Fruit fly (Drosophila melanogaster) whole organism, embryonic: ENCODE results near the gene CG15814.

Experiments used
- Atf-2 ChIP-seq: fragments of 200-800 bp; sonication (Bioruptor generic); optimal IDR thresholded peaks from 2 replicates; lab custom pipeline; 2016; ENCODE audit warnings: missing biosample characterization, missing genetic modification characterization
- CG10321 ChIP-seq: fragments of 200-800 bp; sonication (Bioruptor generic); IDR thresholded peaks from 2 replicates; pipeline ENCODE4 v1.3.6; 2022; ENCODE audit warnings: missing biosample characterization, missing genetic modification characterization
- CG12071 ChIP-seq: fragments of 200-800 bp; sonication (Bioruptor generic); optimal IDR thresholded peaks from 3 replicates; lab custom pipeline; 2018; ENCODE audit warnings: missing biosample characterization, mild to moderate bottlenecking, missing genetic modification characterization
- CG12236 ChIP-seq: fragments of 200-800 bp; sonication (Bioruptor generic); optimal IDR thresholded peaks from 2 replicates; lab custom pipeline; 2016; ENCODE audit warnings: missing biosample characterization, missing genetic modification characterization
- CG15479 ChIP-seq: fragments of 200-800 bp; sonication (Bioruptor generic); optimal IDR thresholded peaks from 3 replicates; lab custom pipeline; 2019; ENCODE audit warnings: missing biosample characterization, mild to moderate bottlenecking, missing genetic modification characterization, moderate library complexity
- CG17361 ChIP-seq: fragments of 200-800 bp; sonication (Bioruptor generic); IDR thresholded peaks from 3 replicates; pipeline ENCODE4 v1.3.6; 2022; ENCODE audit warnings: missing biosample characterization, missing genetic modification characterization
- CG1792 ChIP-seq: fragments of 200-800 bp; sonication (Bioruptor generic); optimal IDR thresholded peaks from 2 replicates; lab custom pipeline; 2016; ENCODE audit warnings: missing biosample characterization, missing genetic modification characterization
- CG2199 ChIP-seq: fragments of 200-800 bp; sonication (Bioruptor generic); IDR thresholded peaks from 3 replicates; pipeline ENCODE4 v1.3.6; 2022; ENCODE audit warnings: missing biosample characterization, missing genetic modification characterization
- CG2712 ChIP-seq: fragments of 200-800 bp; optimal IDR thresholded peaks from 3 replicates; lab custom pipeline; 2019; ENCODE audit warnings: missing biosample characterization, mild to moderate bottlenecking, missing genetic modification characterization, moderate library complexity
- CG3407 ChIP-seq: fragments of 200-800 bp; sonication (Bioruptor generic); optimal IDR thresholded peaks from 2 replicates; lab custom pipeline; 2018; ENCODE audit warnings: missing biosample characterization, mild to moderate bottlenecking, missing genetic modification characterization
- CG34224 ChIP-seq: fragments of 200-800 bp; sonication (Bioruptor generic); IDR thresholded peaks from 3 replicates; pipeline ENCODE4 v1.3.6; 2022; ENCODE audit warnings: missing biosample characterization, missing genetic modification characterization; ENCODE audit not compliant: partially characterized antibody
- CG3726 ChIP-seq: fragments of 200-800 bp; sonication (Bioruptor generic); IDR thresholded peaks from 3 replicates; pipeline ENCODE4, ENCODE4 v1.3.6; 2022; ENCODE audit warnings: missing biosample characterization, missing genetic modification characterization
- CG4424 ChIP-seq: fragments of 200-800 bp; sonication (Bioruptor generic); optimal IDR thresholded peaks from 3 replicates; lab custom pipeline; 2016; ENCODE audit warnings: missing biosample characterization, missing genetic modification characterization
- CG7372 ChIP-seq: fragments of 200-800 bp; sonication (Bioruptor generic); IDR thresholded peaks from 2 replicates; pipeline ENCODE4 v1.3.6; 2022; ENCODE audit warnings: missing biosample characterization, missing genetic modification characterization
- CG7928 ChIP-seq: fragments of 200-800 bp; sonication (Bioruptor generic); optimal IDR thresholded peaks from 2 replicates; lab custom pipeline; 2017; ENCODE audit warnings: missing biosample characterization, mild to moderate bottlenecking, missing genetic modification characterization
- CG8478 ChIP-seq: fragments of >200 bp; optimal IDR thresholded peaks from 2 replicates; lab custom pipeline; 2018
- CG8944 ChIP-seq: fragments of 200-800 bp; sonication (Bioruptor generic); optimal IDR thresholded peaks from 3 replicates; lab custom pipeline; 2016; ENCODE audit warnings: missing biosample characterization, missing genetic modification characterization
- CG9215 ChIP-seq: fragments of 200-800 bp; sonication (Bioruptor generic); IDR thresholded peaks from 2 replicates; pipeline ENCODE4 v1.3.6; 2022; ENCODE audit warnings: missing biosample characterization, missing genetic modification characterization
- CG9797 ChIP-seq: fragments of 200-800 bp; sonication (Bioruptor generic); optimal IDR thresholded peaks from 3 replicates; lab custom pipeline; 2018; ENCODE audit warnings: missing biosample characterization, mild to moderate bottlenecking, missing genetic modification characterization
- Elba2 ChIP-seq: fragments of 200-800 bp; sonication (Bioruptor generic); optimal IDR thresholded peaks from 3 replicates; lab custom pipeline; 2016; ENCODE audit warnings: missing biosample characterization, missing genetic modification characterization
- Ets65A ChIP-seq: fragments of 200-800 bp; sonication (Bioruptor generic); peaks from one replicate; lab custom pipeline; 2016; ENCODE audit warnings: missing biosample characterization, missing genetic modification characterization
- Hr3 ChIP-seq: fragments of 200-800 bp; sonication (Bioruptor generic); optimal IDR thresholded peaks from 3 replicates; lab custom pipeline; 2016; ENCODE audit warnings: missing biosample characterization, missing genetic modification characterization
- Hr78 ChIP-seq, 2 experiments: fragments of 200-800 bp in 1 of 2; fragments of >200 bp in 1 of 2; sonication (Bioruptor generic) in 1 of 2; optimal IDR thresholded peaks; 2 replicates each; lab custom pipeline; 2017 to 2019; ENCODE audit warnings: missing biosample characterization in 2 of 2, missing genetic modification characterization in 2 of 2, mild to moderate bottlenecking in 1 of 2, moderate library complexity in 1 of 2
- MBD-R2 ChIP-seq: fragments of 200-800 bp; sonication (Bioruptor generic); IDR thresholded peaks from 2 replicates; pipeline ENCODE4 v1.3.6; 2022; ENCODE audit warnings: missing biosample characterization, missing genetic modification characterization
- Max ChIP-seq: fragments of 200-800 bp; sonication (Bioruptor generic); optimal IDR thresholded peaks from 2 replicates; lab custom pipeline; 2016; ENCODE audit warnings: missing biosample characterization, mild to moderate bottlenecking, missing genetic modification characterization
- TFAM ChIP-seq: fragments of 200-800 bp; sonication (Bioruptor generic); optimal IDR thresholded peaks from 2 replicates; lab custom pipeline; 2017; ENCODE audit warnings: missing biosample characterization, missing genetic modification characterization, inconsistent platforms
- amos ChIP-seq: fragments of 200-800 bp; sonication (Bioruptor generic); IDR thresholded peaks from 2 replicates; pipeline ENCODE4 v1.3.6; 2022; ENCODE audit warnings: missing biosample characterization, missing genetic modification characterization; ENCODE audit not compliant: partially characterized antibody
- ash1 ChIP-seq: fragments of 200-800 bp; sonication (Bioruptor generic); optimal IDR thresholded peaks from 2 replicates; lab custom pipeline; 2018; ENCODE audit warnings: missing biosample characterization, mild to moderate bottlenecking, missing genetic modification characterization
- bsh ChIP-seq, 2 experiments: fragments of 200-800 bp; sonication (Bioruptor generic); optimal IDR thresholded peaks; 2 replicates each; lab custom pipeline; 2017 to 2018; ENCODE audit warnings: mild to moderate bottlenecking in 2 of 2, missing biosample characterization in 2 of 2, missing genetic modification characterization in 2 of 2, moderate library complexity in 1 of 2
- cg ChIP-seq: fragments of 200-800 bp; sonication (Bioruptor generic); optimal IDR thresholded peaks from 3 replicates; lab custom pipeline; 2019; ENCODE audit warnings: missing biosample characterization, mild to moderate bottlenecking, missing genetic modification characterization, moderate library complexity
- chn ChIP-seq: fragments of 200-800 bp; sonication (Bioruptor generic); optimal IDR thresholded peaks from 2 replicates; lab custom pipeline; 2016; ENCODE audit warnings: missing biosample characterization, missing genetic modification characterization
- dati ChIP-seq: fragments of 200-800 bp; sonication (Bioruptor generic); IDR thresholded peaks from 2 replicates; pipeline ENCODE4 v1.3.6; 2022; ENCODE audit warnings: missing biosample characterization, missing genetic modification characterization
- dimm ChIP-seq: fragments of 200-800 bp; sonication (Bioruptor generic); IDR thresholded peaks from 2 replicates; pipeline ENCODE4 v1.3.6; 2022; ENCODE audit warnings: missing biosample characterization, missing genetic modification characterization
- esg ChIP-seq: fragments of 200-800 bp; sonication (Bioruptor generic); conservative IDR thresholded peaks from 2 replicates; pipeline ENCODE4 v1.3.6; 2022; ENCODE audit warnings: missing biosample characterization, missing genetic modification characterization
- ewg ChIP-seq: fragments of 200-800 bp; sonication (Bioruptor generic); optimal IDR thresholded peaks from 3 replicates; lab custom pipeline; 2017; ENCODE audit warnings: mild to moderate bottlenecking, missing biosample characterization, missing genetic modification reagents, missing genetic modification characterization
- grn ChIP-seq: fragments of 200-800 bp; sonication (Bioruptor generic); optimal IDR thresholded peaks from 3 replicates; lab custom pipeline; 2017; ENCODE audit warnings: missing biosample characterization, missing genetic modification characterization
- hbn ChIP-seq: fragments of 200-800 bp; sonication (Bioruptor generic); IDR thresholded peaks from 2 replicates; pipeline ENCODE4 v1.3.6; 2022; ENCODE audit warnings: missing biosample characterization, missing genetic modification characterization; ENCODE audit not compliant: partially characterized antibody
- jing ChIP-seq: fragments of 200-800 bp; sonication (Bioruptor generic); optimal IDR thresholded peaks from 2 replicates; lab custom pipeline; 2018; ENCODE audit warnings: missing biosample characterization, mild to moderate bottlenecking, missing genetic modification characterization
- kni ChIP-seq: fragments of 200-800 bp; sonication (Bioruptor generic); optimal IDR thresholded peaks from 3 replicates; lab custom pipeline; 2017; ENCODE audit warnings: mild to moderate bottlenecking, missing biosample characterization, missing genetic modification reagents, missing genetic modification characterization
- mld ChIP-seq: fragments of 200-800 bp; sonication (Bioruptor generic); IDR thresholded peaks from 3 replicates; pipeline ENCODE4 v1.3.6; 2022; ENCODE audit warnings: missing biosample characterization, missing genetic modification characterization; ENCODE audit not compliant: partially characterized antibody
- ro ChIP-seq: fragments of 200-800 bp; sonication (Bioruptor generic); IDR thresholded peaks from 2 replicates; pipeline ENCODE4 v1.3.6; 2022; ENCODE audit warnings: missing biosample characterization, missing genetic modification characterization
- sd ChIP-seq: fragments of 200-800 bp; sonication (Bioruptor generic); optimal IDR thresholded peaks from 3 replicates; lab custom pipeline; 2018; ENCODE audit warnings: missing biosample characterization, mild to moderate bottlenecking, missing genetic modification characterization, moderate library complexity
- shn ChIP-seq: fragments of 200-800 bp; sonication (Bioruptor generic); optimal IDR thresholded peaks from 3 replicates; lab custom pipeline; 2016; ENCODE audit warnings: missing biosample characterization, missing genetic modification characterization
- stc ChIP-seq: fragments of 200-800 bp; sonication (Bioruptor generic); IDR thresholded peaks from 2 replicates; pipeline ENCODE4 v1.3.6; 2022; ENCODE audit warnings: missing biosample characterization, missing genetic modification characterization
- tll ChIP-seq, 2 experiments: fragments of 200-800 bp in 1 of 2; fragments of >200 bp in 1 of 2; sonication (Bioruptor generic) in 1 of 2; optimal IDR thresholded peaks; 2 replicates each; lab custom pipeline; 2017 to 2019; ENCODE audit warnings: missing biosample characterization in 2 of 2, missing genetic modification characterization in 2 of 2, mild to moderate bottlenecking in 1 of 2, moderate library complexity in 1 of 2
- twi ChIP-seq: fragments of 200-800 bp; optimal IDR thresholded peaks from 2 replicates; lab custom pipeline; 2019; ENCODE audit warnings: missing biosample characterization, mild to moderate bottlenecking, missing genetic modification characterization, moderate library complexity
- unc-4 ChIP-seq: fragments of 200-800 bp; sonication (Bioruptor generic); IDR thresholded peaks from 2 replicates; pipeline ENCODE4 v1.3.6; 2022; ENCODE audit warnings: missing biosample characterization, missing genetic modification characterization; ENCODE audit not compliant: partially characterized antibody
- zen2 ChIP-seq: fragments of 200-800 bp; sonication (Bioruptor generic); IDR thresholded peaks from 3 replicates; pipeline ENCODE4 v1.3.6; 2022; ENCODE audit warnings: missing biosample characterization, missing genetic modification characterization; ENCODE audit not compliant: partially characterized antibody

Gene CG15814

DNA sequence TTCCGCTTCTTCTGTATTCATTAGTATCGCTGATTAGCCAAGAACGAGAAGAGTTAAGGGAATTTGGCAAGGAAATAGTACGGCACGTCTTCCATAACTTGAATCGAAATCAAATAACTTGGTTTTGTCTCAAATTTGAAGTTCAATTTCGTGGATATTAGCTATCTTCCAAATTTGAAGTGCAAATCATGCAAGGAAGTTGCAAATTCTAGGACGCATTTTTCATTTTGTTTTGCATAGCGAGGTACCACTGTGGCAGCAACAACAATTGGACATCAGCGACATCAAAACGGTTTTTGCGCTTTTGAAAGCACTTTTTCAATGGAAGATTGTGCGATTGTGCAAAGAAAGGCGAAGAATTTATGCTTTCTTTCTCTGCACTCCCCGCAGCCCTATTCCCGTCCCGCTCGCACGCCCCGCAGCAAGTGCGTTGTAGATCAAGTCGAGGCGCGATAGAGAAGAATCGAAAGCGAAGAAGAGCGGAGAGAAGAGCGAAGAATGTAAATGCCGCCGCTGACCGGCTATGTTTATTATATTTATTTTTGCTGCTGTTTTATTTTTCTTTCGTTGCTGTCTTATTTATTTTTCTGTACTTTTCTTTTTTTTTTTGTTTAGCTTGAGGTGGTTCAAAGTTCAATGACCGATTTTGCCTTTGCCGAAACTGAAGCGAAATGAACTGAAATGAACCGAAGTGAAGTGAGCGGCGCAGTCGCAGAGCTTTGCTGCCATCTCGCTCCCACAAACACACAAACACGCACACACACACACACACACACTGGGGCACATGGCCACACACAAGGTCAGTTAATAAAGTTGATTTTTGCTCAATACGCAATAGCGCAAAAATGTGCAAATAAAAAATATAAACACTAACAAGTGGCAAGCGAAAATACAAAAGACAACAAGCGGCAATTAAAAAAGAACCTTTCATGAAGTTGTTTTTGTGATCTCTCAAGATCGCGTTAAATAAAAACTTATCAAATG is 31.3 kb upstream of the CG15814 start (continued):
- TF ChIP-seq CG12236 (GFP tag; lab: Kevin White, UChicago): no peak
- peak; percentile 44 for TF ChIP-seq cg
- TF ChIP-seq CG9215 (GFP tag; lab: Robert Waterston, UW): peak; percentile 52
- peak; percentile 37; the same call in 1 of the 2 replicates for TF ChIP-seq MBD-R2 (GFP tag; lab: Robert Waterston, UW)
- no peak for TF ChIP-seq esg (GFP tag; lab: Robert Waterston, UW)
- peak; percentile 92 for TF ChIP-seq Ets65A (GFP tag; lab: Kevin White, UChicago)
- no peak for TF ChIP-seq CG15479
- no peak for TF ChIP-seq chn (GFP tag; lab: Kevin White, UChicago)
- no peak for TF ChIP-seq kni (GFP tag; lab: Kevin White, UChicago)
- no peak for TF ChIP-seq CG8478 (lab: Kevin White, UChicago)
- TF ChIP-seq hbn: no peak
- peak; percentile 25 for TF ChIP-seq CG7928 (GFP tag; lab: Kevin White, UChicago)
- no peak for TF ChIP-seq amos (GFP tag; lab: Robert Waterston, UW)
- TF ChIP-seq Atf-2 (GFP tag; lab: Kevin White, UChicago): peak; percentile 28
- no peak for TF ChIP-seq jing (GFP tag; lab: Kevin White, UChicago)
- no peak for TF ChIP-seq grn (GFP tag; lab: Kevin White, UChicago)
- TF ChIP-seq ash1 (GFP tag; lab: Kevin White, UChicago): no peak
- no peak for TF ChIP-seq Hr78 (GFP tag; optimal IDR thresholded peaks at IDR 0.05; lab: Kevin White, UChicago)
- no peak for TF ChIP-seq Max (GFP tag; lab: Kevin White, UChicago)
- TF ChIP-seq CG17361 (GFP tag; lab: Robert Waterston, UW): peak; percentile 44; the same call in 2 of the 3 replicates
- TF ChIP-seq mld: no peak
- no peak for TF ChIP-seq CG10321
- TF ChIP-seq Hr3 (GFP tag; lab: Kevin White, UChicago): no peak
- TF ChIP-seq ro (GFP tag; lab: Robert Waterston, UW): no peak
- peak; percentile 75 for TF ChIP-seq sd (tag; lab: Kevin White, UChicago)
- no peak for TF ChIP-seq dati (GFP tag; lab: Robert Waterston, UW)
- TF ChIP-seq CG9797 (GFP tag; lab: Kevin White, UChicago): no peak
- peak; percentile 8 for TF ChIP-seq ewg
- TF ChIP-seq CG1792: no peak
- TF ChIP-seq CG7372: no peak
- TF ChIP-seq bsh (GFP tag; optimal IDR thresholded peaks at IDR 0.05; lab: Kevin White, UChicago): peak in 1 of 2 experiments; percentile 10
- no peak for TF ChIP-seq unc-4 (GFP tag; lab: Robert Waterston, UW)
- no peak for TF ChIP-seq CG34224
- TF ChIP-seq CG12071 (GFP tag; lab: Kevin White, UChicago): peak; percentile 55
- no peak for TF ChIP-seq twi (tag; lab: Kevin White, UChicago)
- peak; percentile 35 for TF ChIP-seq CG2712 (tag; lab: Kevin White, UChicago)
- peak; percentile 24 for TF ChIP-seq shn (GFP tag; lab: Kevin White, UChicago)
- peak; percentile 33 for TF ChIP-seq CG4424 (GFP tag; lab: Kevin White, UChicago)
- TF ChIP-seq tll (GFP tag; optimal IDR thresholded peaks at IDR 0.05; lab: Kevin White, UChicago): no peak
- TF ChIP-seq CG8944 (GFP tag; lab: Kevin White, UChicago): peak; percentile 43
- no peak for TF ChIP-seq zen2 (GFP tag; lab: Robert Waterston, UW)
- TF ChIP-seq CG3726 (GFP tag; lab: Robert Waterston, UW): no peak
- no peak for TF ChIP-seq TFAM (GFP tag; lab: Kevin White, UChicago)
- no peak for TF ChIP-seq CG3407
- TF ChIP-seq CG2199 (GFP tag; lab: Robert Waterston, UW): no peak
- no peak for TF ChIP-seq Elba2 (GFP tag; lab: Kevin White, UChicago)
- TF ChIP-seq stc (GFP tag; lab: Robert Waterston, UW): peak; percentile 47; the same call in 1 of the 2 replicates
- TF ChIP-seq dimm (GFP tag; lab: Robert Waterston, UW): no peak
